Fruit fly (Drosophila melanogaster): Measurements from ENCODE around the gene mRpL39.

DNA sequence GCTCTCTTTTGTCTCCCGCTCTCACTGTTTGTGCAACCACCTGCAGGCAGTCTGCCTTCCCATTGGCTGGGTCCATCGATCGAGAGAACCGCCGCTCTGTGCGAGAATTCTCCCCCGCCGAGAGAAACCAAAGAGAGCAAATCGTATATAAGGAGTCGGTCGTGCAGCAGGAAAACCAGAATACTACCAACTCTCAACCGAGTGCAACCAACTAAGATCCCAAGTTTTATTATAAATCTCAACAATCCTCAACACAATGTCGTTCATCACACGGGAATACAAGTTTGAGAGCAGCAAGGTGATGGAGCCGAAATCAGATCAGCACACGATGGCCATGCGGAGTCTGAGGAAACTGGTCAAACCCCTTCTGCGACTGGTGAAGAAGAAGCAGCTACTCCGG lies 30.3 kb downstream of the mRpL39 start, which contains the start of gene Tom:
- TF ChIP-seq CG8478 (optimal IDR thresholded peaks at IDR 0.05) (no peak), EcR (GFP tag; optimal IDR thresholded peaks at IDR 0.05) (no peak), usp (GFP tag; optimal IDR thresholded peaks at IDR 0.05) (no peak)
